Fruit fly (Drosophila melanogaster): ENCODE measurements around the gene Ndc80.

The Ndc80 gene

dm6 chrX:13611884-13612283 lies at the start of gene Ndc80, which contains the start of gene BthD:
Ndc80 (minus strand) TSS chrX:13612062.
BthD (plus strand) TSS chrX:13612131.
- no peak for TF ChIP-seq CG17801 (GFP tag; optimal IDR thresholded peaks at IDR 0.05; ENCODE audit: partially characterized antibody)

dm6 chrX:13651170-13651569 lies 39.3 kb upstream of the Ndc80 start:
- TF ChIP-seq CG17801 (GFP tag; optimal IDR thresholded peaks at IDR 0.05; ENCODE audit: partially characterized antibody), result no peak

- no peak for TF ChIP-seq CG17801 (GFP tag; optimal IDR thresholded peaks at IDR 0.05; ENCODE audit: partially characterized antibody)
Measured at dm6 chrX:13649801-13650200, 37.9 kb upstream of the Ndc80 start.

dm6 chrX:13648819-13649218 lies 37.0 kb upstream of the Ndc80 start:
- TF ChIP-seq CG17801 (GFP tag; optimal IDR thresholded peaks at IDR 0.05; ENCODE audit: partially characterized antibody), result no peak

dm6 chrX:13646175-13646574 lies 34.3 kb upstream of the Ndc80 start:
- no peak for TF ChIP-seq CG17801 (GFP tag; optimal IDR thresholded peaks at IDR 0.05; ENCODE audit: partially characterized antibody)

dm6 chrX:13644696-13645393 lies 33.0 kb upstream of the Ndc80 start:
- peak; percentile 52 for TF ChIP-seq CG17801 (GFP tag; optimal IDR thresholded peaks at IDR 0.05; ENCODE audit: partially characterized antibody)

- TF ChIP-seq CG17801 (GFP tag; optimal IDR thresholded peaks at IDR 0.05; ENCODE audit: partially characterized antibody), result no peak
Measured at dm6 chrX:13643961-13644360, 32.1 kb upstream of the Ndc80 start.

dm6 chrX:13641891-13642617 lies 30.2 kb upstream of the Ndc80 start:
- TF ChIP-seq CG17801 (GFP tag; optimal IDR thresholded peaks at IDR 0.05; ENCODE audit: partially characterized antibody), result peak; percentile 8

- peak; percentile 81 for TF ChIP-seq CG17801 (GFP tag; optimal IDR thresholded peaks at IDR 0.05; ENCODE audit: partially characterized antibody)
Measured at dm6 chrX:13641115-13641890, 29.4 kb upstream of the Ndc80 start.

dm6 chrX:13640692-13641011 lies 28.8 kb upstream of the Ndc80 start:
- no peak for TF ChIP-seq CG17801 (GFP tag; optimal IDR thresholded peaks at IDR 0.05; ENCODE audit: partially characterized antibody)

dm6 chrX:13639998-13640691 lies 28.3 kb upstream of the Ndc80 start:
- TF ChIP-seq CG17801 (GFP tag; optimal IDR thresholded peaks at IDR 0.05; ENCODE audit: partially characterized antibody), result peak; percentile 97

- no peak for TF ChIP-seq CG17801 (GFP tag; optimal IDR thresholded peaks at IDR 0.05; ENCODE audit: partially characterized antibody)
Measured at dm6 chrX:13637588-13637987, 25.7 kb upstream of the Ndc80 start.

dm6 chrX:13636810-13637209 lies 24.9 kb upstream of the Ndc80 start:
- TF ChIP-seq CG17801 (GFP tag; optimal IDR thresholded peaks at IDR 0.05; ENCODE audit: partially characterized antibody), result no peak

- TF ChIP-seq CG17801 (GFP tag; optimal IDR thresholded peaks at IDR 0.05; ENCODE audit: partially characterized antibody), result no peak
Measured at dm6 chrX:13635000-13635368, 23.1 kb upstream of the Ndc80 start.

dm6 chrX:13634254-13634999 lies 22.6 kb upstream of the Ndc80 start:
- TF ChIP-seq CG17801 (GFP tag; optimal IDR thresholded peaks at IDR 0.05; ENCODE audit: partially characterized antibody), result peak; percentile 79
